Worm (Caenorhabditis elegans) whole organism, L2 larva: ENCODE measurements around the gene clec-124.

Source experiments
- R02D3.7 ChIP-seq: fragments of 150-350 bp; optimal IDR thresholded peaks from 2 replicates; lab custom pipeline; 2014; ENCODE audit warnings: missing biosample characterization, missing genetic modification characterization
- alr-1 ChIP-seq: fragments of 150-350 bp; optimal IDR thresholded peaks from 2 replicates; lab custom pipeline; 2014; ENCODE audit warnings: missing biosample characterization, missing genetic modification characterization
- ama-1 ChIP-seq: fragments of 150-350 bp; optimal IDR thresholded peaks from 2 replicates; lab custom pipeline; 2018; ENCODE audit warnings: inconsistent platforms
- blmp-1 ChIP-seq: sonication (generic microtip); optimal IDR thresholded peaks from 2 replicates; lab custom pipeline; 2017; ENCODE audit warnings: missing genetic modification characterization, mild to moderate bottlenecking, missing compliant biosample characterization, antibody characterized with exemption, moderate library complexity; ENCODE audit not compliant: insufficient read depth
- egl-27 ChIP-seq: sonication (generic microtip); optimal IDR thresholded peaks from 3 replicates; lab custom pipeline; 2017; ENCODE audit warnings: missing biosample characterization, missing genetic modification reagents, missing genetic modification characterization
- elt-3 ChIP-seq: sonication (generic microtip); optimal IDR thresholded peaks from 2 replicates; lab custom pipeline; 2017; ENCODE audit warnings: missing biosample characterization, missing genetic modification characterization
- mdl-1 ChIP-seq, 2 experiments: fragments of 150-350 bp in 1 of 2; sonication (generic microtip) in 1 of 2; optimal IDR thresholded peaks; 2 replicates each; lab custom pipeline; 2017; ENCODE audit warnings: missing biosample characterization in 2 of 2, missing genetic modification characterization in 2 of 2
- nhr-21 ChIP-seq: fragments of 150-350 bp; optimal IDR thresholded peaks from 2 replicates; lab custom pipeline; 2014; ENCODE audit warnings: missing biosample characterization, missing genetic modification characterization
- nhr-77 ChIP-seq: fragments of 150-350 bp; optimal IDR thresholded peaks from 2 replicates; lab custom pipeline; 2014; ENCODE audit warnings: missing biosample characterization, missing genetic modification characterization
- unc-62 ChIP-seq: fragments of 150-350 bp; optimal IDR thresholded peaks from 2 replicates; lab custom pipeline; 2014; ENCODE audit warnings: missing biosample characterization, missing genetic modification reagents, missing genetic modification characterization
- ztf-4 ChIP-seq: fragments of 150-350 bp; optimal IDR thresholded peaks from 2 replicates; lab custom pipeline; 2014; ENCODE audit warnings: missing biosample characterization, missing genetic modification characterization

DNA sequence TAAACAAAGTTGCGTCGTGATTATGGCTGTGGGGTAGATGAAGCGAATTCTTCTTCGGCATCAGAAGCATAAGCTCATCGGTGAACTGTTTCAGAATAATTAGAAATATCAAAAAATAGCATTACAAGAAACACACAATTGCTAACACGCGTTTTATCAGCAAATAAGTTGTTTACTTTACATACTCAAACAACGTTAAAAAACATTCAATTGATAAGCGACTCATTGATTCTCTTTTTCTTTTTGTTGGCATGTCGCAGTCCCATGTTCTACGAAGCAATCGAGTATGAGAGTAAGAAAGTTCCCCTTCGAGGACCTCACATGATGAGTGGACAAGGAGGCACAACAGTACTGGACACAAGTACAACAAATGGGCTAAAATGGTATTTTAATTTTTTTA lies 47.1 kb downstream of the clec-124 start, which contains the start of gene btb-16:
- no peak for TF ChIP-seq egl-27 (tag; lab: Kevin White, UChicago)
- no peak for TF ChIP-seq ama-1 (lab: Kevin White, UChicago)
- TF ChIP-seq elt-3 (tag; lab: Kevin White, UChicago): no peak
- no peak for TF ChIP-seq nhr-77 (tag; lab: Kevin White, UChicago)
- TF ChIP-seq ztf-4 (tag; lab: Kevin White, UChicago): no peak
- no peak for TF ChIP-seq R02D3.7
- no peak for TF ChIP-seq blmp-1 (tag; lab: Kevin White, UChicago)
- TF ChIP-seq unc-62 (GFP tag; lab: Kevin White, UChicago): no peak
- no peak for TF ChIP-seq alr-1
- no peak for TF ChIP-seq mdl-1 (tag; optimal IDR thresholded peaks at IDR 0.05; lab: Kevin White, UChicago)
- no peak for TF ChIP-seq nhr-21 (tag; lab: Kevin White, UChicago)
